Worm (Caenorhabditis elegans) whole organism, mixed stage, embryonic: Measurements from ENCODE around the gene F49C12.2.
"Not testable (repeated sequence)": the region's sequence is repeated elsewhere in the genome, so short reads cannot be mapped to it uniquely, and the experiment has no call there.

ENCODE experiments used
- M03D4.4 ChIP-seq: sonication (generic microtip); optimal IDR thresholded peaks from 2 replicates; lab custom pipeline; 2017; ENCODE audit warnings: mild to moderate bottlenecking, missing genetic modification characterization, missing compliant biosample characterization
- bed-3 ChIP-seq: fragments of 200-800 bp; sonication (Bioruptor generic); optimal IDR thresholded peaks from 3 replicates; lab custom pipeline; 2018; ENCODE audit warnings: mild to moderate bottlenecking, missing genetic modification characterization, moderate library complexity, missing compliant biosample characterization
- blmp-1 ChIP-seq: fragments of 150-350 bp; optimal IDR thresholded peaks from 2 replicates; lab custom pipeline; 2014; ENCODE audit warnings: missing biosample characterization, missing genetic modification characterization
- ceh-39 ChIP-seq: fragments of 150-350 bp; optimal IDR thresholded peaks from 2 replicates; lab custom pipeline; 2014; ENCODE audit warnings: missing biosample characterization, missing genetic modification characterization
- ceh-83 ChIP-seq: fragments of 200-800 bp; sonication (Bioruptor generic); optimal IDR thresholded peaks from 2 replicates; lab custom pipeline; 2018; ENCODE audit warnings: mild to moderate bottlenecking, missing genetic modification characterization, missing compliant biosample characterization
- cnd-1 ChIP-seq: fragments of 200-800 bp; sonication (Bioruptor generic); optimal IDR thresholded peaks from 2 replicates; lab custom pipeline; 2018; ENCODE audit warnings: mild to moderate bottlenecking, missing genetic modification characterization, missing compliant biosample characterization
- drap-1 ChIP-seq: fragments of 200-800 bp; sonication (Bioruptor generic); optimal IDR thresholded peaks from 3 replicates; lab custom pipeline; 2018; ENCODE audit warnings: mild to moderate bottlenecking, missing genetic modification characterization, missing compliant biosample characterization
- flh-1 ChIP-seq: fragments of 200-800 bp; sonication (Bioruptor generic); optimal IDR thresholded peaks from 2 replicates; lab custom pipeline; 2018; ENCODE audit warnings: mild to moderate bottlenecking, missing genetic modification characterization, moderate library complexity, missing compliant biosample characterization
- ham-2 ChIP-seq: fragments of 200-800 bp; sonication (Bioruptor generic); optimal IDR thresholded peaks from 2 replicates; lab custom pipeline; 2018; ENCODE audit warnings: mild to moderate bottlenecking, missing genetic modification characterization, missing compliant biosample characterization
- hlh-1 ChIP-seq: fragments of 150-350 bp; optimal IDR thresholded peaks from 2 replicates; lab custom pipeline; 2014; ENCODE audit warnings: missing biosample characterization, missing genetic modification reagents, missing genetic modification characterization
- lin-13 ChIP-seq: fragments of 150-350 bp; optimal IDR thresholded peaks from 2 replicates; lab custom pipeline; 2014; ENCODE audit warnings: missing biosample characterization, missing genetic modification characterization
- lin-32 ChIP-seq: fragments of 200-800 bp; sonication (Bioruptor generic); optimal IDR thresholded peaks from 2 replicates; lab custom pipeline; 2018; ENCODE audit warnings: mild to moderate bottlenecking, missing genetic modification characterization, missing compliant biosample characterization
- lsy-2 ChIP-seq: fragments of 150-350 bp; optimal IDR thresholded peaks from 2 replicates; lab custom pipeline; 2014; ENCODE audit warnings: missing biosample characterization, missing genetic modification characterization
- mab-5 ChIP-seq: fragments of 150-350 bp; optimal IDR thresholded peaks from 2 replicates; lab custom pipeline; 2014; ENCODE audit warnings: missing biosample characterization, missing genetic modification characterization
- mep-1 ChIP-seq: fragments of 150-350 bp; optimal IDR thresholded peaks from 2 replicates; lab custom pipeline; 2017; ENCODE audit warnings: missing biosample characterization, missing genetic modification reagents, missing genetic modification characterization, inconsistent platforms
- mls-2 ChIP-seq: sonication (generic microtip); optimal IDR thresholded peaks from 2 replicates; lab custom pipeline; 2016; ENCODE audit warnings: mild to moderate bottlenecking, missing genetic modification characterization, moderate library complexity, missing compliant biosample characterization
- nhr-12 ChIP-seq: fragments of 150-350 bp; optimal IDR thresholded peaks from 2 replicates; lab custom pipeline; 2014; ENCODE audit warnings: missing biosample characterization, missing genetic modification characterization
- nhr-2 ChIP-seq: fragments of 150-350 bp; optimal IDR thresholded peaks from 2 replicates; lab custom pipeline; 2014; ENCODE audit warnings: missing biosample characterization, missing genetic modification characterization
- nhr-237 ChIP-seq: fragments of 150-350 bp; optimal IDR thresholded peaks from 2 replicates; lab custom pipeline; 2014; ENCODE audit warnings: missing biosample characterization, missing genetic modification characterization
- nhr-76 ChIP-seq: sonication (generic microtip); optimal IDR thresholded peaks from 2 replicates; lab custom pipeline; 2017; ENCODE audit warnings: missing biosample characterization, missing genetic modification characterization
- sem-2 ChIP-seq: fragments of 200-800 bp; sonication (Bioruptor generic); optimal IDR thresholded peaks from 2 replicates; lab custom pipeline; 2018; ENCODE audit warnings: mild to moderate bottlenecking, missing genetic modification characterization, missing compliant biosample characterization
- sptf-1 ChIP-seq: sonication (generic microtip); optimal IDR thresholded peaks from 2 replicates; lab custom pipeline; 2017; ENCODE audit warnings: mild to moderate bottlenecking, missing genetic modification characterization, moderate library complexity, missing compliant biosample characterization
- tbx-8 ChIP-seq: fragments of 200-800 bp; sonication (Bioruptor generic); optimal IDR thresholded peaks from 2 replicates; lab custom pipeline; 2018; ENCODE audit warnings: mild to moderate bottlenecking, missing genetic modification characterization, moderate library complexity, missing compliant biosample characterization
- unc-120 ChIP-seq: sonication (generic microtip); optimal IDR thresholded peaks from 2 replicates; lab custom pipeline; 2017; ENCODE audit warnings: missing genetic modification characterization, missing compliant biosample characterization; ENCODE audit not compliant: poor library complexity, severe bottlenecking
- unc-39 ChIP-seq: fragments of 150-350 bp; optimal IDR thresholded peaks from 2 replicates; lab custom pipeline; 2014; ENCODE audit warnings: missing biosample characterization, missing genetic modification characterization
- unc-62 ChIP-seq: fragments of 150-350 bp; optimal IDR thresholded peaks from 2 replicates; lab custom pipeline; 2014; ENCODE audit warnings: missing biosample characterization, missing genetic modification reagents, missing genetic modification characterization
- zip-8 ChIP-seq: fragments of 150-350 bp; optimal IDR thresholded peaks from 2 replicates; lab custom pipeline; 2014; ENCODE audit warnings: missing biosample characterization, missing genetic modification characterization
- ztf-11 ChIP-seq: fragments of 150-350 bp; optimal IDR thresholded peaks from 2 replicates; lab custom pipeline; 2014; ENCODE audit warnings: missing biosample characterization, missing genetic modification characterization

Gene F49C12.2

ce11 chrIV:9296285-9296684 lies 2.8 kb downstream of the F49C12.2 start, which contains the start of gene F49C12.1:
TSS of gene F49C12.1 (minus strand) at chrIV:9296354.
- TF ChIP-seq lin-32 (GFP tag; lab: Kevin White, UChicago) (no peak), nhr-237 (tag; lab: Kevin White, UChicago) (no peak), tbx-8 (no peak), drap-1 (GFP tag; lab: Kevin White, UChicago) (no peak), cnd-1 (tag; lab: Kevin White, UChicago) (no peak), unc-62 (GFP tag; lab: Kevin White, UChicago) (no peak), ham-2 (no peak), mab-5 (tag; lab: Kevin White, UChicago) (no peak), ztf-11 (no peak), mep-1 (tag; lab: Kevin White, UChicago) (no peak), nhr-12 (tag; lab: Kevin White, UChicago) (no peak), mls-2 (tag; lab: Kevin White, UChicago) (no peak), unc-39 (tag; lab: Kevin White, UChicago) (no peak), ceh-83 (GFP tag; lab: Kevin White, UChicago) (no peak), flh-1 (GFP tag; lab: Kevin White, UChicago) (no peak), blmp-1 (no peak), nhr-2 (no peak), M03D4.4 (no peak)

- TF ChIP-seq flh-1 (GFP tag; lab: Kevin White, UChicago); nhr-237 (tag; lab: Kevin White, UChicago); ztf-11: not testable (repeated sequence)
- TF ChIP-seq, all 35 proteins: peak for 0; not testable (repeated sequence) for 35
Measured at ce11 chrIV:9293825-9294224, 5.2 kb downstream of the F49C12.2 start, which contains the start of gene nhr-264. TSS of gene nhr-264 (minus strand) at chrIV:9293925.

ce11 chrIV:9289635-9290034 lies 9.4 kb downstream of the F49C12.2 start:
- TF ChIP-seq nhr-237 (tag; lab: Kevin White, UChicago) (no peak), hlh-1 (tag; lab: Kevin White, UChicago) (no peak), drap-1 (GFP tag; lab: Kevin White, UChicago) (no peak), ztf-11 (no peak), unc-39 (tag; lab: Kevin White, UChicago) (no peak), ceh-39 (tag; lab: Kevin White, UChicago) (no peak), mab-5 (tag; lab: Kevin White, UChicago) (no peak), mep-1 (tag; lab: Kevin White, UChicago) (no peak), lsy-2 (tag; lab: Kevin White, UChicago) (no peak), ham-2 (no peak)

ce11 chrIV:9286305-9286704 lies 12.7 kb downstream of the F49C12.2 start, which contains the start of gene nhr-267:
TSS of gene nhr-267 (minus strand) at chrIV:9286405.
- TF ChIP-seq sem-2 (GFP tag; lab: Kevin White, UChicago); nhr-76 (tag; lab: Kevin White, UChicago); mep-1 (tag; lab: Kevin White, UChicago): not testable (repeated sequence)

- TF ChIP-seq sem-2 (GFP tag; lab: Kevin White, UChicago) (no peak), unc-120 (tag; lab: Kevin White, UChicago) (peak; percentile 10)
Measured at ce11 chrIV:9274008-9274529, 25.0 kb downstream of the F49C12.2 start, which contains the start of gene nmy-3. TSS of gene nmy-3 (plus strand) at chrIV:9274479.

ce11 chrIV:9269796-9270195 lies 29.2 kb downstream of the F49C12.2 start, which contains the start of gene flh-3:
TSS of gene flh-3 (plus strand) at chrIV:9270096.
- no peak for TF ChIP-seq ztf-11
- no peak for TF ChIP-seq cnd-1 (tag; lab: Kevin White, UChicago)
- no peak for TF ChIP-seq lin-13 (tag; lab: Kevin White, UChicago)
- TF ChIP-seq sem-2 (GFP tag; lab: Kevin White, UChicago): no peak

- TF ChIP-seq ceh-83 (GFP tag; lab: Kevin White, UChicago) (peak; percentile 37), lsy-2 (tag; lab: Kevin White, UChicago) (no peak), tbx-8 (peak; percentile 14), unc-120 (tag; lab: Kevin White, UChicago) (peak; percentile 7), zip-8 (tag; lab: Kevin White, UChicago) (no peak), ham-2 (peak; percentile 55), mep-1 (tag; lab: Kevin White, UChicago) (peak; percentile 20), nhr-2 (no peak), unc-62 (GFP tag; lab: Kevin White, UChicago) (peak; percentile 46), ceh-39 (tag; lab: Kevin White, UChicago) (peak; percentile 27), cnd-1 (tag; lab: Kevin White, UChicago) (peak; percentile 32), drap-1 (GFP tag; lab: Kevin White, UChicago) (peak; percentile 22), sptf-1 (no peak), hlh-1 (tag; lab: Kevin White, UChicago) (peak; percentile 11), bed-3 (GFP tag; lab: Kevin White, UChicago) (no peak), lin-13 (tag; lab: Kevin White, UChicago) (peak; percentile 1), ztf-11 (peak; percentile 68), M03D4.4 (peak; percentile 41)
Measured at ce11 chrIV:9268916-9269315, 30.1 kb downstream of the F49C12.2 start.
